Worm (Caenorhabditis elegans) whole organism, young adult: ENCODE results near the gene gst-18.
"Not testable (repeated sequence)": the region's sequence is repeated elsewhere in the genome, so short reads cannot be mapped to it uniquely, and the experiment has no call there.

Experiments
- B0261.1 ChIP-seq: sonication (generic microtip); optimal IDR thresholded peaks from 2 replicates; lab custom pipeline; 2016; ENCODE audit warnings: mild to moderate bottlenecking, missing genetic modification characterization, moderate library complexity, missing compliant biosample characterization
- D2030.7 ChIP-seq: fragments of 200-800 bp; sonication (Bioruptor generic); IDR thresholded peaks from 2 replicates; pipeline ENCODE4 v1.3.6; 2022; ENCODE audit warnings: missing genetic modification reagents, missing genetic modification characterization, missing compliant biosample characterization
- ama-1 ChIP-seq, 3 experiments: fragments of 150-350 bp in 1 of 3; sonication (generic microtip) in 2 of 3; optimal IDR thresholded peaks; 2 replicates each; lab custom pipeline; 2014 to 2018; ENCODE audit warnings: missing biosample characterization in 2 of 3, missing genetic modification characterization in 2 of 3, missing genetic modification reagents in 2 of 3
- attf-5 ChIP-seq: fragments of 200-800 bp; sonication (Bioruptor generic); optimal IDR thresholded peaks from 2 replicates; lab custom pipeline; 2018; ENCODE audit warnings: mild to moderate bottlenecking, missing genetic modification characterization, missing compliant biosample characterization
- attf-6 ChIP-seq: fragments of 200-800 bp; sonication (Bioruptor generic); IDR thresholded peaks from 2 replicates; pipeline ENCODE4 v1.3.6; 2022; ENCODE audit warnings: missing genetic modification reagents, missing genetic modification characterization, missing compliant biosample characterization
- bed-2 ChIP-seq: fragments of 200-800 bp; sonication (Bioruptor generic); IDR thresholded peaks from 2 replicates; pipeline ENCODE4 v1.3.6; 2022; ENCODE audit warnings: missing genetic modification reagents, missing genetic modification characterization, missing compliant biosample characterization
- cebp-2 ChIP-seq: fragments of 200-800 bp; sonication (Bioruptor generic); IDR thresholded peaks from 2 replicates; pipeline ENCODE4 v1.3.6; 2022; ENCODE audit warnings: missing genetic modification characterization, missing compliant biosample characterization
- ceh-91 ChIP-seq: fragments of 200-800 bp; sonication (Bioruptor generic); IDR thresholded peaks from 2 replicates; pipeline ENCODE4 v1.3.6; 2022; ENCODE audit warnings: missing genetic modification reagents, missing genetic modification characterization, missing compliant biosample characterization
- chd-7 ChIP-seq: sonication (generic microtip); optimal IDR thresholded peaks from 2 replicates; lab custom pipeline; 2016; ENCODE audit warnings: mild to moderate bottlenecking, missing genetic modification characterization, moderate library complexity, missing compliant biosample characterization
- dox-1 ChIP-seq: fragments of 200-800 bp; sonication (Bioruptor generic); IDR thresholded peaks from 2 replicates; pipeline ENCODE4 v1.3.6; 2022; ENCODE audit warnings: missing genetic modification reagents, missing genetic modification characterization, missing compliant biosample characterization
- egrh-3 ChIP-seq: fragments of 200-800 bp; sonication (Bioruptor generic); IDR thresholded peaks from 2 replicates; pipeline ENCODE4 v1.3.6; 2022; ENCODE audit warnings: missing genetic modification reagents, missing genetic modification characterization, missing compliant biosample characterization
- hlh-26 ChIP-seq: fragments of 200-800 bp; sonication (Bioruptor generic); conservative IDR thresholded peaks from 2 replicates; pipeline ENCODE4 v1.3.6; 2022; ENCODE audit warnings: missing genetic modification reagents, missing genetic modification characterization, missing compliant biosample characterization
- hmg-1.2 ChIP-seq: fragments of 200-800 bp; sonication (Bioruptor generic); IDR thresholded peaks from 2 replicates; pipeline ENCODE4 v1.3.6; 2022; ENCODE audit warnings: missing genetic modification reagents, missing genetic modification characterization, missing compliant biosample characterization
- hrde-1 ChIP-seq: sonication (generic microtip); optimal IDR thresholded peaks from 2 replicates; lab custom pipeline; 2016; ENCODE audit warnings: missing genetic modification characterization, mild to moderate bottlenecking, missing compliant biosample characterization, moderate library complexity, missing genotype, missing genetic modification reagents, borderline replicate concordance
- let-526 ChIP-seq: fragments of 200-800 bp; sonication (Bioruptor generic); IDR thresholded peaks from 2 replicates; pipeline ENCODE4 v1.3.6; 2022; ENCODE audit warnings: missing genetic modification reagents, missing genetic modification characterization, missing compliant biosample characterization
- let-607 ChIP-seq, 2 experiments: fragments of 200-800 bp in 1 of 2; sonication (Bioruptor generic) in 1 of 2; sonication (generic microtip) in 1 of 2; optimal IDR thresholded peaks; 2 replicates each; lab custom pipeline; 2016 to 2018; ENCODE audit warnings: mild to moderate bottlenecking in 2 of 2, missing compliant biosample characterization in 2 of 2, missing genetic modification characterization in 2 of 2, moderate library complexity in 2 of 2, missing genotype in 1 of 2
- lin-26 ChIP-seq: fragments of 200-800 bp; sonication (Bioruptor generic); IDR thresholded peaks from 2 replicates; pipeline ENCODE4 v1.3.6; 2022; ENCODE audit warnings: missing genetic modification reagents, missing genetic modification characterization, missing compliant biosample characterization
- madf-6 ChIP-seq: fragments of 200-800 bp; sonication (Bioruptor generic); IDR thresholded peaks from 2 replicates; pipeline ENCODE4 v1.3.6; 2022; ENCODE audit warnings: missing genetic modification reagents, missing genetic modification characterization, missing compliant biosample characterization
- mel-28 ChIP-seq: sonication (generic microtip); optimal IDR thresholded peaks from 2 replicates; lab custom pipeline; 2016; ENCODE audit warnings: borderline replicate concordance, mild to moderate bottlenecking, missing genetic modification characterization, missing compliant biosample characterization
- mes-4 ChIP-seq: sonication (generic microtip); optimal IDR thresholded peaks from 2 replicates; lab custom pipeline; 2016; ENCODE audit warnings: missing genotype, missing genetic modification characterization, missing compliant biosample characterization
- nfyb-1 ChIP-seq: fragments of 200-800 bp; sonication (Bioruptor generic); IDR thresholded peaks from 2 replicates; pipeline ENCODE4 v1.3.6; 2022; ENCODE audit warnings: missing genetic modification reagents, missing genetic modification characterization, missing compliant biosample characterization
- nhr-80 ChIP-seq: sonication (generic microtip); optimal IDR thresholded peaks from 2 replicates; lab custom pipeline; 2016; ENCODE audit warnings: missing genetic modification characterization, missing compliant biosample characterization
- pbrm-1 ChIP-seq: fragments of 200-800 bp; sonication (Bioruptor generic); IDR thresholded peaks from 2 replicates; pipeline ENCODE4 v1.3.6; 2022; ENCODE audit warnings: missing genetic modification reagents, missing genetic modification characterization, missing compliant biosample characterization
- rpc-1 ChIP-seq, 2 experiments: fragments of 150-350 bp in 1 of 2; sonication (generic microtip) in 1 of 2; optimal IDR thresholded peaks; 2 replicates each; lab custom pipeline; 2014 to 2018; ENCODE audit warnings: missing biosample characterization in 1 of 2, missing genetic modification characterization in 1 of 2, missing genetic modification reagents in 1 of 2, missing genotype in 1 of 2
- snpc-4 ChIP-seq, 5 experiments: fragments of 150-350 bp in 1 of 5; sonication (generic microtip) in 4 of 5; optimal IDR thresholded peaks; 2 replicates each; lab custom pipeline; 2014 to 2018; ENCODE audit warnings: missing genetic modification characterization in 5 of 5, missing biosample characterization in 3 of 5, antibody characterized with exemption in 2 of 5, mild to moderate bottlenecking in 2 of 5, missing compliant biosample characterization in 2 of 5, missing genotype in 2 of 5, moderate library complexity in 2 of 5, missing genetic modification reagents in 1 of 5
- somi-1 ChIP-seq: fragments of 200-800 bp; sonication (Bioruptor generic); optimal IDR thresholded peaks from 2 replicates; lab custom pipeline; 2018; ENCODE audit warnings: mild to moderate bottlenecking, missing genetic modification characterization, missing compliant biosample characterization
- tbp1 ChIP-seq: fragments of 200-800 bp; sonication (Bioruptor generic); optimal IDR thresholded peaks from 2 replicates; lab custom pipeline; 2018; ENCODE audit warnings: mild to moderate bottlenecking, missing genetic modification characterization, missing compliant biosample characterization
- zfh-2 ChIP-seq: fragments of 200-800 bp; sonication (Bioruptor generic); conservative IDR thresholded peaks from 2 replicates; pipeline ENCODE4 v1.3.6; 2022; ENCODE audit warnings: missing genetic modification reagents, missing genetic modification characterization, missing compliant biosample characterization
- ztf-25 ChIP-seq: fragments of 200-800 bp; sonication (Bioruptor generic); IDR thresholded peaks from 2 replicates; pipeline ENCODE4 v1.3.6; 2022; ENCODE audit warnings: missing genetic modification reagents, missing genetic modification characterization, missing compliant biosample characterization
- ztf-3 ChIP-seq: fragments of 200-800 bp; sonication (Bioruptor generic); optimal IDR thresholded peaks from 2 replicates; lab custom pipeline; 2018; ENCODE audit warnings: mild to moderate bottlenecking, missing genetic modification characterization, missing compliant biosample characterization
- ztf-6 ChIP-seq: fragments of 200-800 bp; sonication (Bioruptor generic); IDR thresholded peaks from 2 replicates; pipeline ENCODE4 v1.3.6; 2022; ENCODE audit warnings: missing genetic modification reagents, missing genetic modification characterization, missing compliant biosample characterization

Gene gst-18

DNA sequence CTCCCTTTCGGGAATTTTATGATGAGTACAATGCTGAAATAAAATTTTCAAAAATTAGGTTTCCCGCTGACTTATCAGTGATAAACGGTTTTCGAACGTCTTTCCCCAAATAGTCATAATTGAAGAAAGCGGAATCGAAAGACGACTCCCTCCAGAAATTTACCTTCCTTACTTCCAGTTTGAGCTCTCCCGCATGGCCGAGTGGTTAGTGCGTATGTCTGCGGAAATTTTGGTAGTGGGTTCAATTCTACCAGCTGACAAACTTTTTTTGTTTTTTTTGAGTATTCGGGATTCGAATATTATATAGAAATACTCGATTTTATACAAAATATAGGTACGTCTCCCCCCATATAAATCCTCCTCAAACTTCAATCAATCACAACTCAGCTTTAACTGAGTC is 27.7 kb upstream of the gst-18 start:
- TF ChIP-seq lin-26 (GFP tag; lab: Robert Waterston, UW) (peak; percentile 96), pbrm-1 (GFP tag; lab: Robert Waterston, UW) (peak; percentile 39; the same call in 1 of the 2 replicates), madf-6 (peak; percentile 32; the same call in 1 of the 2 replicates), D2030.7 (GFP tag; lab: Robert Waterston, UW) (peak; percentile 64), nfyb-1 (GFP tag; lab: Robert Waterston, UW) (peak; percentile 73), egrh-3 (GFP tag; lab: Robert Waterston, UW) (0 out of 2 replicates have a peak, but pooled peaks have one; percentile 13), cebp-2 (GFP tag; lab: Robert Waterston, UW) (0 out of 2 replicates have a peak, but pooled peaks have one; percentile 64), ztf-25 (GFP tag; lab: Robert Waterston, UW) (peak; percentile 71; the same call in 1 of the 2 replicates), hmg-1.2 (peak; percentile 56), rpc-1 (optimal IDR thresholded peaks at IDR 0.05; lab: Kevin White, UChicago) (peak; percentile 22), rpc-1 (tag; optimal IDR thresholded peaks at IDR 0.05; lab: Kevin White, UChicago) (peak; percentile 63), dox-1 (GFP tag; lab: Robert Waterston, UW) (peak; percentile 57), tbp1 (GFP tag; lab: Kevin White, UChicago) (peak; percentile 83), attf-6 (0 out of 2 replicates have a peak, but pooled peaks have one; percentile 29), B0261.1 (tag; lab: Kevin White, UChicago) (peak; percentile 50)

DNA sequence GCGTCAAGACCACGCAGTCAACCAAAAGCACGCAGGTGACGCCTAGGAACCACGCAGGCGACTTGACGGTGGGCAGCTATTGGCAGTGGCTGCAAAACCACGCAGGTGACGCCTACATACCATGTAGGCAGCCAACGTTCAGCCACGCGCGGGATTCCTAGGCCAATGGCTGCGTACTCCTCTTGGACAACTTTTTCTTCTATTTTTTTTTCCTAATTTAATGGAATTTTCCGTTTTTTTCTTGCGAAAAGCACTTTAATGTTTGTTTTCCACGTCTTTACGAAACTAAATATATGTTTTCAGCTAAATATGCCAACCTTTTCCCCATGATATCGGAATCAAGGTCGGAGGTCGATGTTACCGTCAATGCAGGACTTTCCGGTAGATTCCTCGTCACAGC is 24.0 kb upstream of the gst-18 start, which contains the start of gene C31C9.9:
Gene C31C9.9, plus strand, starts transcription at position 301 of the 400 bp plus-strand sequence.
- TF ChIP-seq ama-1 (optimal IDR thresholded peaks at IDR 0.05; lab: Kevin White, UChicago); ama-1 (GFP tag; optimal IDR thresholded peaks at IDR 0.05; lab: Kevin White, UChicago); ztf-3 (GFP tag; lab: Kevin White, UChicago); mes-4 (tag; lab: Kevin White, UChicago): not testable (repeated sequence)

DNA sequence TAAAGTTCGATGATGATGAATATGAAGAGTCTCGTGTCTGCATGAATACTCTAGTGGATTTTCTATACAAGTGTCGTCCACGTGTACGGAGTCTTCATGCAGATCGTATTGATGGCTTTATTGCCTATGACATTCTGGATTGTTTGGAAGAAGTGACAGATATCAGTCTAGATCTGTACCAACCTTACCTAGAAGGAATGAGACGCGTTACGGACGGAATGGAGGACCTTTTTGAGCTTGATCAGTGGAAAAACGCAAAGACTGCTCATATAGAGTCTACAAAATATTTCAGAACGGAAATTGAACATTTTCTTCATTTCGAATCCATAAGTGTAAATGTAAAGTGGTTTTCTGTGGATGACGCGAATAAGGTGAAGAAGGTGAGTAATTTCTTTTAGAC is 17.5 kb upstream of the gst-18 start, which contains the start of gene fbxa-169:
Gene fbxa-169, plus strand, starts transcription at position 301 of the 400 bp plus-strand sequence.
- TF ChIP-seq hlh-26 (GFP tag; lab: Robert Waterston, UW): no peak
- no peak for TF ChIP-seq zfh-2 (GFP tag; lab: Robert Waterston, UW)
- TF ChIP-seq hrde-1 (tag; lab: Kevin White, UChicago): no peak
- TF ChIP-seq nhr-80 (tag; lab: Kevin White, UChicago): no peak
- TF ChIP-seq chd-7: no peak
- no peak for TF ChIP-seq somi-1 (GFP tag; lab: Kevin White, UChicago)
- TF ChIP-seq madf-6: no peak
- no peak for TF ChIP-seq let-607 (tag; optimal IDR thresholded peaks at IDR 0.05; lab: Kevin White, UChicago)
- no peak for TF ChIP-seq bed-2 (GFP tag; lab: Robert Waterston, UW)
- no peak for TF ChIP-seq ztf-6 (GFP tag; lab: Robert Waterston, UW)
- TF ChIP-seq let-526 (GFP tag; lab: Robert Waterston, UW): no peak

DNA sequence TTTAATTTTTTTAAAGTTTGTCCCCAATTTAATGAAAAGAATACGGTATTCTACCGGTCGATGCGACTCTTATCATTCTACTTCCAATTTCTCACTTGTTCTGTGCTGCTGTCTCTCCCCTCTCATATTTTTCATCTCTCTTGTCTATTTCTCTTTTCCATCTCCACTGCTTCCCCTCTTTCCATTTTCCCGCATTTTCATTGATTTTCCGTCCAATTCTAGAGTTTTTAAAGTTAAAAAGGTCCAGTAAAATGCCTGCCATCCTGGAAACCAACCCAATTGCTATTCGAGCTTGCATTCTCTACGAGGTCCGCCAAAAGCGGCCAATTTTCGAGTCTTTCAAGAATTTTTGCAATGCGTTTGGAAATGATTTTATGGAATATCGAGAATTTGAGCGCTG is 10.6 kb upstream of the gst-18 start, which contains the start of gene fbxa-167:
Gene fbxa-167, plus strand, starts transcription at position 179 of the 400 bp plus-strand sequence.
- TF ChIP-seq mel-28 (tag; lab: Kevin White, UChicago): no peak
- TF ChIP-seq hmg-1.2: peak; percentile 58; the same call in 1 of the 2 replicates

DNA sequence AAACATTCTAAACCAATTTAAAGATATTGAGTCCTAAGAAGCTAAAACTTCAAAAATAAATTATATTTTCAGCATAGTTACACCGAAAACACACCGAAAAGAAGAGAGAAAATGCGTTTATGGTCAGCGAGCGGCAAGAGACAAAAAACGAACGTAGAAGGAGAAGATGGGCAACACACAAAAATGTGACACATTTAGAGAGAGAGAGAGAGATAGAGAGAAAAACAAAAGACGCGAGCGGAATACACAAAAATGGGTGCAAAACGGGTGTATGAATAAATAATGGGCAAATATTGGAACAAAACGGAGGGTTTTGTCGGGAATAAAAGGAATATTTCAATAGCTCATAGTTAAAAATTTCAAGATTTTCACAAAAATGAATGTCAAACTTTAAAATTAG is 9.5 kb upstream of the gst-18 start:
- no peak for TF ChIP-seq ceh-91 (GFP tag; lab: Robert Waterston, UW)
- no peak for TF ChIP-seq snpc-4 (GFP tag; optimal IDR thresholded peaks at IDR 0.05; lab: Kevin White, UChicago)
- TF ChIP-seq snpc-4 (tag; optimal IDR thresholded peaks at IDR 0.05; lab: Kevin White, UChicago): no peak
- peak; percentile 19 for TF ChIP-seq attf-5 (GFP tag; lab: Kevin White, UChicago)
